Worm (Caenorhabditis elegans) whole organism, young adult: ENCODE results near the gene B0024.4.
A peak's percentile ranks its signal among the peaks of the same experiment; 100 is the strongest.

ENCODE experiments used
- B0019.2 ChIP-seq: fragments of 200-800 bp; sonication (Bioruptor generic); conservative IDR thresholded peaks from 2 replicates; pipeline ENCODE4 v1.3.6; 2022; ENCODE audit warnings: missing genetic modification reagents, missing genetic modification characterization, missing compliant biosample characterization
- B0336.3 ChIP-seq: fragments of 200-800 bp; sonication (Bioruptor generic); IDR thresholded peaks from 2 replicates; pipeline ENCODE4 v1.3.6; 2022; ENCODE audit warnings: missing genetic modification characterization, missing compliant biosample characterization
- F33H1.4 ChIP-seq: fragments of 200-800 bp; sonication (Bioruptor generic); IDR thresholded peaks from 2 replicates; pipeline ENCODE4 v1.3.6; 2022; ENCODE audit warnings: missing genetic modification reagents, missing genetic modification characterization, missing compliant biosample characterization
- F39B2.1 ChIP-seq: fragments of 200-800 bp; sonication (Bioruptor generic); IDR thresholded peaks from 2 replicates; pipeline ENCODE4 v1.3.6; 2022; ENCODE audit warnings: missing genetic modification reagents, missing genetic modification characterization, missing compliant biosample characterization
- F57C9.4 ChIP-seq: sonication (generic microtip); optimal IDR thresholded peaks from 2 replicates; lab custom pipeline; 2017; ENCODE audit warnings: mild to moderate bottlenecking, missing genetic modification characterization, missing compliant biosample characterization
- K12H6.12 ChIP-seq: fragments of 200-800 bp; sonication (Bioruptor generic); optimal IDR thresholded peaks from 2 replicates; lab custom pipeline; 2018; ENCODE audit warnings: mild to moderate bottlenecking, missing genetic modification characterization, missing compliant biosample characterization
- Y67H2A.10 ChIP-seq: fragments of 200-800 bp; sonication (Bioruptor generic); conservative IDR thresholded peaks from 2 replicates; pipeline ENCODE4 v1.3.6; 2022; ENCODE audit warnings: missing genetic modification reagents, missing genetic modification characterization, missing compliant biosample characterization
- Y95B8A.8 ChIP-seq: fragments of 200-800 bp; sonication (Bioruptor generic); IDR thresholded peaks from 2 replicates; pipeline ENCODE4 v1.3.6; 2022; ENCODE audit warnings: missing genetic modification reagents, missing genetic modification characterization, missing compliant biosample characterization
- ZK185.1 ChIP-seq: sonication (generic microtip); optimal IDR thresholded peaks from 2 replicates; lab custom pipeline; 2016; ENCODE audit warnings: mild to moderate bottlenecking, missing genetic modification characterization, missing compliant biosample characterization; ENCODE audit not compliant: poor library complexity, severe bottlenecking
- attf-5 ChIP-seq: fragments of 200-800 bp; sonication (Bioruptor generic); optimal IDR thresholded peaks from 2 replicates; lab custom pipeline; 2018; ENCODE audit warnings: mild to moderate bottlenecking, missing genetic modification characterization, missing compliant biosample characterization
- cebp-2 ChIP-seq: fragments of 200-800 bp; sonication (Bioruptor generic); IDR thresholded peaks from 2 replicates; pipeline ENCODE4 v1.3.6; 2022; ENCODE audit warnings: missing genetic modification characterization, missing compliant biosample characterization
- ceh-91 ChIP-seq: fragments of 200-800 bp; sonication (Bioruptor generic); IDR thresholded peaks from 2 replicates; pipeline ENCODE4 v1.3.6; 2022; ENCODE audit warnings: missing genetic modification reagents, missing genetic modification characterization, missing compliant biosample characterization
- dpl-1 ChIP-seq: fragments of 150-350 bp; optimal IDR thresholded peaks from 2 replicates; lab custom pipeline; 2014; ENCODE audit warnings: missing biosample characterization, missing genetic modification reagents, missing genetic modification characterization
- egl-18 ChIP-seq: fragments of 200-800 bp; sonication (Bioruptor generic); IDR thresholded peaks from 2 replicates; pipeline ENCODE4 v1.3.6; 2022; ENCODE audit warnings: missing genetic modification reagents, missing genetic modification characterization, missing compliant biosample characterization
- egrh-3 ChIP-seq: fragments of 200-800 bp; sonication (Bioruptor generic); IDR thresholded peaks from 2 replicates; pipeline ENCODE4 v1.3.6; 2022; ENCODE audit warnings: missing genetic modification reagents, missing genetic modification characterization, missing compliant biosample characterization
- ets-4 ChIP-seq: fragments of 200-800 bp; sonication (Bioruptor generic); optimal IDR thresholded peaks from 2 replicates; lab custom pipeline; 2018; ENCODE audit warnings: mild to moderate bottlenecking, missing genetic modification characterization, missing compliant biosample characterization
- hrde-1 ChIP-seq: sonication (generic microtip); optimal IDR thresholded peaks from 2 replicates; lab custom pipeline; 2016; ENCODE audit warnings: missing genetic modification characterization, mild to moderate bottlenecking, missing compliant biosample characterization, moderate library complexity, missing genotype, missing genetic modification reagents, borderline replicate concordance
- lag-1 ChIP-seq: fragments of 200-800 bp; sonication (Bioruptor generic); IDR thresholded peaks from 2 replicates; pipeline ENCODE4 v1.3.6; 2022; ENCODE audit warnings: missing genetic modification reagents, missing genetic modification characterization, missing compliant biosample characterization
- lin-35 ChIP-seq, 3 experiments: fragments of 150-350 bp in 2 of 3; sonication (generic microtip) in 1 of 3; optimal IDR thresholded peaks; 2 replicates each; lab custom pipeline; 2014 to 2018; ENCODE audit warnings: missing biosample characterization in 3 of 3, missing genetic modification characterization in 3 of 3, missing genetic modification reagents in 3 of 3
- lin-40 ChIP-seq: sonication (generic microtip); optimal IDR thresholded peaks from 2 replicates; lab custom pipeline; 2016; ENCODE audit warnings: missing genetic modification characterization, mild to moderate bottlenecking, missing compliant biosample characterization, missing genotype, missing genetic modification reagents
- madf-3 ChIP-seq: fragments of 200-800 bp; sonication (Bioruptor generic); IDR thresholded peaks from 2 replicates; pipeline ENCODE4 v1.3.6; 2022; ENCODE audit warnings: missing genetic modification reagents, missing genetic modification characterization, missing compliant biosample characterization
- madf-6 ChIP-seq: fragments of 200-800 bp; sonication (Bioruptor generic); IDR thresholded peaks from 2 replicates; pipeline ENCODE4 v1.3.6; 2022; ENCODE audit warnings: missing genetic modification reagents, missing genetic modification characterization, missing compliant biosample characterization
- nhr-80 ChIP-seq: sonication (generic microtip); optimal IDR thresholded peaks from 2 replicates; lab custom pipeline; 2016; ENCODE audit warnings: missing genetic modification characterization, missing compliant biosample characterization
- nhr-90 ChIP-seq: sonication (generic microtip); optimal IDR thresholded peaks from 2 replicates; lab custom pipeline; 2016; ENCODE audit warnings: missing genotype, mild to moderate bottlenecking, missing genetic modification characterization, missing compliant biosample characterization
- snpc-4 ChIP-seq, 5 experiments: fragments of 150-350 bp in 1 of 5; sonication (generic microtip) in 4 of 5; optimal IDR thresholded peaks; 2 replicates each; lab custom pipeline; 2014 to 2018; ENCODE audit warnings: missing genetic modification characterization in 5 of 5, missing biosample characterization in 3 of 5, antibody characterized with exemption in 2 of 5, mild to moderate bottlenecking in 2 of 5, missing compliant biosample characterization in 2 of 5, missing genotype in 2 of 5, moderate library complexity in 2 of 5, missing genetic modification reagents in 1 of 5
- somi-1 ChIP-seq: fragments of 200-800 bp; sonication (Bioruptor generic); optimal IDR thresholded peaks from 2 replicates; lab custom pipeline; 2018; ENCODE audit warnings: mild to moderate bottlenecking, missing genetic modification characterization, missing compliant biosample characterization
- sptf-2 ChIP-seq: fragments of 200-800 bp; sonication (Bioruptor generic); optimal IDR thresholded peaks from 2 replicates; lab custom pipeline; 2018; ENCODE audit warnings: mild to moderate bottlenecking, missing genetic modification characterization, missing compliant biosample characterization
- unc-62 ChIP-seq: fragments of 150-350 bp; optimal IDR thresholded peaks from 2 replicates; lab custom pipeline; 2014; ENCODE audit warnings: missing biosample characterization, missing genetic modification reagents, missing genetic modification characterization
- zim-3 ChIP-seq: sonication (generic microtip); optimal IDR thresholded peaks from 2 replicates; lab custom pipeline; 2017; ENCODE audit warnings: mild to moderate bottlenecking, missing genetic modification characterization, moderate library complexity, missing compliant biosample characterization
- ztf-18 ChIP-seq: sonication (generic microtip); optimal IDR thresholded peaks from 2 replicates; lab custom pipeline; 2016; ENCODE audit warnings: missing genotype, mild to moderate bottlenecking, missing genetic modification characterization, missing compliant biosample characterization
- ztf-25 ChIP-seq: fragments of 200-800 bp; sonication (Bioruptor generic); IDR thresholded peaks from 2 replicates; pipeline ENCODE4 v1.3.6; 2022; ENCODE audit warnings: missing genetic modification reagents, missing genetic modification characterization, missing compliant biosample characterization
- ztf-26 ChIP-seq: sonication (generic microtip); optimal IDR thresholded peaks from 2 replicates; lab custom pipeline; 2017; ENCODE audit warnings: missing genetic modification characterization, missing compliant biosample characterization
- ztf-6 ChIP-seq: fragments of 200-800 bp; sonication (Bioruptor generic); IDR thresholded peaks from 2 replicates; pipeline ENCODE4 v1.3.6; 2022; ENCODE audit warnings: missing genetic modification reagents, missing genetic modification characterization, missing compliant biosample characterization

B0024.4 gene

ce11 chrV:10275619-10276018, 21.6 kb upstream of the B0024.4 start, which contains the start of gene Y22F5A.11:
Gene Y22F5A.11, minus strand, starts transcription at chrV:10275646.
- TF ChIP-seq madf-3 (GFP tag; lab: Robert Waterston, UW) (no peak), snpc-4 (GFP tag; optimal IDR thresholded peaks at IDR 0.05; lab: Kevin White, UChicago) (no peak), snpc-4 (tag; optimal IDR thresholded peaks at IDR 0.05; lab: Kevin White, UChicago) (peak in 2 of 4 experiments; percentile 2 to 68)

ce11 chrV:10276038-10276437, 21.2 kb upstream of the B0024.4 start:
- no peak for TF ChIP-seq B0336.3
- no peak for TF ChIP-seq Y95B8A.8 (GFP tag; lab: Robert Waterston, UW)
- TF ChIP-seq B0019.2: no peak
- no peak for TF ChIP-seq egrh-3 (GFP tag; lab: Robert Waterston, UW)
- no peak for TF ChIP-seq zim-3 (tag; lab: Kevin White, UChicago)
- TF ChIP-seq hrde-1 (tag; lab: Kevin White, UChicago): no peak
- TF ChIP-seq F39B2.1 (GFP tag; lab: Robert Waterston, UW): no peak

- TF ChIP-seq madf-6 (GFP tag; lab: Robert Waterston, UW) (no peak), K12H6.12 (no peak), ZK185.1 (tag; lab: Kevin White, UChicago) (peak; percentile 13), egl-18 (GFP tag; lab: Robert Waterston, UW) (no peak), nhr-80 (tag; lab: Kevin White, UChicago) (peak; percentile 70), attf-5 (no peak)
These were observed 19.6 kb upstream of the B0024.4 start, which contains the start of gene lys-1 for ce11 chrV:10277579-10277978. Gene lys-1, plus strand, starts transcription at chrV:10277904.

- TF ChIP-seq nhr-80 (tag; lab: Kevin White, UChicago) (peak; percentile 43), sptf-2 (no peak)
These were observed 17.1 kb upstream of the B0024.4 start for ce11 chrV:10280112-10280511.

ce11 chrV:10281374-10281773, 15.8 kb upstream of the B0024.4 start, which contains the start of gene lys-2:
Gene lys-2, minus strand, starts transcription at chrV:10281474.
- TF ChIP-seq Y67H2A.10 (GFP tag; lab: Robert Waterston, UW) (no peak), hrde-1 (tag; lab: Kevin White, UChicago) (no peak), nhr-80 (tag; lab: Kevin White, UChicago) (peak; percentile 82), dpl-1 (GFP tag; lab: Kevin White, UChicago) (no peak), F57C9.4 (tag; lab: Kevin White, UChicago) (no peak), ets-4 (GFP tag; lab: Kevin White, UChicago) (no peak), ztf-26 (tag; lab: Kevin White, UChicago) (no peak), ztf-6 (GFP tag; lab: Robert Waterston, UW) (no peak), ztf-18 (tag; lab: Kevin White, UChicago) (no peak), lin-35 (GFP tag; optimal IDR thresholded peaks at IDR 0.05; lab: Kevin White, UChicago) (no peak), ztf-25 (GFP tag; lab: Robert Waterston, UW) (no peak), somi-1 (no peak), unc-62 (GFP tag; lab: Kevin White, UChicago) (peak; percentile 12), F33H1.4 (no peak), nhr-90 (tag; lab: Kevin White, UChicago) (no peak)

ce11 chrV:10283444-10283843, 13.8 kb upstream of the B0024.4 start, which contains the start of gene lys-3:
Gene lys-3, minus strand, starts transcription at chrV:10283544.
- no peak for TF ChIP-seq nhr-80 (tag; lab: Kevin White, UChicago)
- TF ChIP-seq ceh-91 (GFP tag; lab: Robert Waterston, UW): no peak
- TF ChIP-seq lag-1: no peak
- TF ChIP-seq egl-18 (GFP tag; lab: Robert Waterston, UW): no peak
- no peak for TF ChIP-seq lin-40 (tag; lab: Kevin White, UChicago)
- no peak for TF ChIP-seq cebp-2
